Worm (Caenorhabditis elegans) whole organism, L4/young adult: ENCODE measurements around the gene ufbp-1.

Experiments used
- W03F9.2 ChIP-seq: fragments of 150-350 bp; optimal IDR thresholded peaks from 2 replicates; lab custom pipeline; 2014; ENCODE audit warnings: missing biosample characterization, missing genetic modification characterization
- dao-5 ChIP-seq: sonication (generic microtip); optimal IDR thresholded peaks from 2 replicates; lab custom pipeline; 2016; ENCODE audit warnings: missing genotype, missing genetic modification characterization, moderate library complexity, missing compliant biosample characterization
- him-1 ChIP-seq: sonication (generic microtip); optimal IDR thresholded peaks from 2 replicates; lab custom pipeline; 2016; ENCODE audit warnings: missing genotype, missing genetic modification reagents, missing genetic modification characterization, missing compliant biosample characterization

ufbp-1 gene

DNA sequence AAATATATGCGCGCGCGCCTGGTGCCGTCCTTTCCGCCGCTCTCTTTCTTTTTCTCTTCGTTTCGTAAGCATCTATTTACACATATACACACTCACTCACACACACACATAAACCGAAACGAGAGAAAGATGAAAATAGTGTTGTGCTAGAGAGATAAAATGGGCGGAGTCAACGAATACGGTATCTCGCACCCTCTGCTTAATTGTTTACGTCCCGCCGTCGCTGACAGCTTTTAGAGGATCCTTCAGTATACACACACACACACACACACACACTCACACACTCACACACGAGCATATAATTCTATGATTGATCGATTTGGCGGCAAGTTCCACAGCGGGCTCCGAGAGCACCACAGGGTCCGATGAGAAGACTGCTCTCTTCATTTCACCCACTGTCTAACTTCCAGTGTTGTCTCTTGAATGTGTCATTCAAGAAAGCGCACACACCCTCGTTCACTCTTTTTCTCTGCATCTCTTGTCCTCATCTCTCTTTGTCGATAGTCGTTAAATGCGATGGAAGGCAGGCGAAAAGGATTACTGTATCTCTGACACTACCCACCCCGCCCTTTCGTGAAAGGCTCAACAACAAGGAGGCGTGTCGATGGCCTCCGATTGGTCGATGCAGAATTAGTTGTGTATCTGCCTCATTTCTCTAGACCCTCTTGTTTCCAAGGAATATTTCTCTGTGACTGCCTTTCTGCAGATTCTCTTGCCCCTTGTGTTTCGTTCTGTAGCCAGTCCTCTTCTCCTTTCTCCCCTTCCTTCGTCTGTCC is 26.0 kb downstream of the ufbp-1 start:
- TF ChIP-seq him-1 (tag; lab: Kevin White, UChicago) (peak; percentile 95), W03F9.2 (peak; percentile 78), dao-5 (tag; lab: Kevin White, UChicago) (peak; percentile 29)

DNA sequence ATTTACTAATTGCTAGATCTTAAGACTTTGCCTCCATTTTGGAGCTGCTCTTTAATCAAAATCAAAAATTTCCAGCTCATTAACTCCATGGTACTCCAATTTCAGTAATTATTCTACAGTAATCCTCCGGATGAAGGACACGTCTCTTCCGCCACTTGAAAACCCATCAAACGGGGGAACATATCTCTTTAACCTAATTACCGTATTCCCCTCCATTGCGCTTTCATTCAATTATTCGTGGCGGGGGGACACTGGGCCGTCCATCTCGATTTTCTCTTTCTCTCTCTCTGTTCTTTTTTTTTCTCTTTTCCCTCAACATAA is 26.6 kb downstream of the ufbp-1 start:
- no peak for TF ChIP-seq him-1 (tag; lab: Kevin White, UChicago)
- TF ChIP-seq dao-5 (tag; lab: Kevin White, UChicago): no peak
- TF ChIP-seq W03F9.2: no peak

DNA sequence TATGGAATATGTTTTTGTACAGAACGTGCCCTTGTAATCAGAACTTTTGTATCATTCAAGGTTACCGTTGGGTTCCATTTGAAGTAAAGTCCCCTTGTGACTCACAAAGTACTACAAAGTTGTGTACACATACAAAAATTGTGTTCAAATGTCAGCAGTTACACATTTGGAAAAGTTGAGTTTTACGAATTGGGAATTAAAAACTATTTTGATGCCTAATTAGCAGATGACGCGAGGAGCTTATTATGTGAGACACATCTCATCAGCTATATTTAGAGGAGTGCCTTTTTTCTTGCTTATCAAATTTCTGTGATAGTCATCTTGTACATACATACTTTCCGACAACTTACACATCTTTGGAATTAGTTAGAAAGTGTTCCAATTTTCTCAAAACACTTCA is 29.9 kb downstream of the ufbp-1 start:
- TF ChIP-seq W03F9.2: no peak
- no peak for TF ChIP-seq dao-5 (tag; lab: Kevin White, UChicago)
- no peak for TF ChIP-seq him-1 (tag; lab: Kevin White, UChicago)

DNA sequence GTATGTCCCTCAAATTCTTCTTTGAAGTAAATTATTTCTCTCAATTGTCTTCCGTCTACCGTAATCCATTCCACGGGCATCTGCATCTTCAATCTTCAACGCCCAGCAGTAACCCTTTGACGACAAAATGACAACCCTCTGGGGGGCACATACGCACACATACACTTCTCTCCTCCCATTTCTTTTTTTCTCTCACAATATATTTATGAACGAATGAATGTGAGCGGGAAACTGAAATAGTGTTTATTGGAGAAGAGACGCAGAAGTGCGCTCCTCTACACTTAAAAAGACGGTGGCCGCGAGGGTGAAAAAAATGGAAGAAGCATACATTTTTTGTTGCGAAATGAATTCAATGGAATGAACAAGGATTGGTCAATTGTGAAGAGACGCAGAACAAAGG is 31.4 kb downstream of the ufbp-1 start:
- TF ChIP-seq W03F9.2 (no peak), dao-5 (tag; lab: Kevin White, UChicago) (no peak), him-1 (tag; lab: Kevin White, UChicago) (no peak)

DNA sequence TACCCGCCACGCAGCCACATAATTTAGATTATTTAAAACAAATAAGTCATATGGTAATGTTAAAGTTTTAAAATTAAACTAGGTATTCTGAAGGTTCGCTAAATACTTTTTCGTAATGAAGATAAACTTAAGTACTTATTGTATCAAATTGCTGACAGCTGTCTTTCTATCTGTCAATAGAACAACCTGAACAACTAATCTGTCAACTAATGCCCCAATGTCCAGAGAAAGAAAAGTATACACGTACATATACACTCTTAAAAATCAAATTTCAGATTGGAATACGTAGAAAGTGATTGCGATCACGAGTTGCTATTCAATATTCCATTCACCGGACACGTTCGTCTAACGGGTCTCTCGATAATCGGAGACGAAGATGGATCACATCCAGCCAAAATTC is 32.7 kb downstream of the ufbp-1 start:
- TF ChIP-seq him-1 (tag; lab: Kevin White, UChicago) (no peak), dao-5 (tag; lab: Kevin White, UChicago) (no peak), W03F9.2 (no peak)

DNA sequence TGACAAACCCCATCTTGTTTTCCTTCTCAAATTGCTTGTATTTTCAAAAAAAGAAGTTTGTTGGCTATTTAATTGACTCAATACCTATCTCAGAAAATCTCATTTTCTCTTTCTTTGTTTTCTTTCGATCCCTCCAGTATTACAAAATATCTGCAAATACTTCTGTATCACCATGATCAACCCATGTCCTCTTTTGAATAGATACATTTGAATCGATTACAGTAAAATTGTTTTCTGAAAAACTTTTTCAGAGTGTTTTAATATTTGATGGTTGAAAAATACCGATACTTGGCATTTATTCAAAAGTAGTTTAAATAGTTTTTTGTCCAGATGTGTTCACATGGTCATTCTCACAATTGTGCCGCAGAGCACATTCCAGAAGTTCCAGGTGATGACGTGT is 34.2 kb downstream of the ufbp-1 start, which contains the start of gene ZK353.9:
TSS of gene ZK353.9 (plus strand) at position 331 of the 400 bp plus-strand sequence.
- TF ChIP-seq dao-5 (tag; lab: Kevin White, UChicago) (no peak), W03F9.2 (no peak), him-1 (tag; lab: Kevin White, UChicago) (no peak)

DNA sequence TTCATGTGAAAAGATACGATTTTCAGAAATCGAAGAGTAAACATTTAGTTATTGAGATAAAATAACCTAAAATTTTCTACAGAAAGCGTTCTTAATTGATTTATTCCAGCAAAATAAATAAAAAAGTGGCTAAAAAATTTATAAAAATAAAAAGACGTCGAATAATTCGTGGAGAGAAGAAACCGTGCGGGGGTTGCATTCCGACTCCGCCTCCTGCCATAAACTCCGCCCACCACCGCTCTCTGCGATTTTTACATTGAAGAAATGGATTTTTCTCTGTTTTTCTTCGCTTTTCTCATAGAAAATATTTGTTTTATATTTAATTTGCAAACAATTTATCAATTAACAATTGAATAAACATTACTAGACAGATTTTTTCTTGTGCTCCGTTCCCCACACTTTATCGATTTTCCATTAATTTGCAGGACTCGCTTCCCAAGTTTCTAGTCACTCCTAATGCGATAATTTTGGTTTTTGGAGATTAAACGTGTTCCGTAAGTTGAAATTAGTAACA is 37.9 kb downstream of the ufbp-1 start, which contains the start of the genes ubxn-4 and cyy-1:
TSS of gene ubxn-4 (minus strand) at position 114 of the 514 bp plus-strand sequence.
TSS of gene cyy-1 (plus strand) at position 426 of the 514 bp plus-strand sequence.
- TF ChIP-seq W03F9.2 (peak; percentile 15), dao-5 (tag; lab: Kevin White, UChicago) (no peak), him-1 (tag; lab: Kevin White, UChicago) (no peak)

DNA sequence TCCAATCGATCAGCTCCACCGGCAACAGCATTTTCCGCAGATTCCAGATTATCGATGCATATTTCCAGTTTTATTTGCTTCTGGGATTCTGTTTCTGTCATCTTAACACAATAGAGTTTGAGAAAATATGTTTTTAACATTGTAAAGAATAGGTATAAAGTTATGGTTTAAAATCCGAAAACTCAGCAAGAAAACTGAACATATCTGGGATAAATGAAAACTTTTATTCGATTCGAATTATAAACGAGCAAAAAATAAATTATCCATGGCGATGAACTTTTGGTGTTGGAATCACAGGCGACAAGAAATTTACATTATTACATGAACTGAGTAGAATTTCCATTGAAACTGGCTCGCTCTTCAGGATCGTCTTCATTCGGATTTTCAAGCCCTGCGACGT is 39.9 kb downstream of the ufbp-1 start, which contains the start of gene cutc-1:
TSS of gene cutc-1 (minus strand) at position 101 of the 400 bp plus-strand sequence.
- no peak for TF ChIP-seq W03F9.2
- TF ChIP-seq him-1 (tag; lab: Kevin White, UChicago): no peak
- TF ChIP-seq dao-5 (tag; lab: Kevin White, UChicago): no peak

DNA sequence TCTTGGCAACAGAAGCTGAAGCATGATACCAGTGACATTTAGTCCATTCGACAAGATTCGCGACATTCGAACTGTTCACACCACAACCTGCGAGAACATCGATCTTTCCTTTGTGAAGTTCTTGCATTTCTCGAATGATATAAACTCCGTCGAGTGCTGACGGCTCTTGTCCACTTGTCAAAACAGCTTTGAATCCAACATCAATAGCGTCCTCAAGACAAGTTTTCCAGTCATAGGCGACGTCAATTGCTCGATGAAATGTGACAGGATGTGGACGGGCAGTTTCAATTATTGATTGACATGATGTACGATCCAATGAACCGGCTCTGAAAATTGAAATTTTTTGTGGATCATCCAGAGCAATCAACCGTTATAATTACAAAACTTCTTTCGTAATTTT is 40.8 kb downstream of the ufbp-1 start:
- TF ChIP-seq W03F9.2 (no peak), dao-5 (tag; lab: Kevin White, UChicago) (no peak)

DNA sequence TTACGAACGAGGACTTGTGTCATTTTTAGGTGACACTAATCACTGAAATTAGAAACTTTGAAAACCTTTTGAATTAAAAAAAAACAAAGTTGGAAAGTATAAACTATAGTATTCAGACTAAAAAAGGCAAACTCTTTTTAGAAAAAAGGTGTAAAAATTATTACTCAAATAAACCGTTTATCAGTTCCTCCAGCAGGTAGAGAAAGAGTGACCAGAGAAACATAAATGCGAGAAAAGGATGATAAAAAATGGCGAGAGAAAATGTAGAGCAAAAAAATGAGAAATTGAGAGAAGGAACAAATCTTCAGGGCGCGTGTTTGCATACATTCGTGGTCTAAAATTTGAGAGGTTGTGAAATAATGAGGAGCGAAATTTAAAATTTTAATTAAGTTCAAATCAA is 41.5 kb downstream of the ufbp-1 start, which contains the start of gene lap-1:
TSS of gene lap-1 (minus strand) at position 42 of the 400 bp plus-strand sequence.
- TF ChIP-seq him-1 (tag; lab: Kevin White, UChicago) (no peak), W03F9.2 (no peak), dao-5 (tag; lab: Kevin White, UChicago) (no peak)

DNA sequence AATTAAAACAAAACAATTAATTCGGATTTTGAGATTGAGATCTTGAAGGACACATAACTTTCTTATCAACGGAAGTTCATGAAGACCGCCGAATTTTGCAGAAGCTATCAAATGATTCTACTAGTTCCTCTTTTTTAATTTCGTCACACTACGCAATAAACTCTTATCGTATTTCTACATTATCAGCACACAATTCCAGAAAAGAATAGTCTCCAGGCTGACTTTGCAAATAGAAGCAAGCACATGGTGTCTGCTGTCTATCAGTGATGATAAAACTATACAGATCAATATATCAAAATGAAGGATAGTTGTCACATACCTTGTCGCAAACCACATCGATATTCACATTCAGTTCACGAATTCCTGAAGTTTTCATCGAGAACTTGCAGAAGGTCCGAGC is 42.9 kb downstream of the ufbp-1 start:
- no peak for TF ChIP-seq W03F9.2
- TF ChIP-seq dao-5 (tag; lab: Kevin White, UChicago): no peak
- no peak for TF ChIP-seq him-1 (tag; lab: Kevin White, UChicago)

DNA sequence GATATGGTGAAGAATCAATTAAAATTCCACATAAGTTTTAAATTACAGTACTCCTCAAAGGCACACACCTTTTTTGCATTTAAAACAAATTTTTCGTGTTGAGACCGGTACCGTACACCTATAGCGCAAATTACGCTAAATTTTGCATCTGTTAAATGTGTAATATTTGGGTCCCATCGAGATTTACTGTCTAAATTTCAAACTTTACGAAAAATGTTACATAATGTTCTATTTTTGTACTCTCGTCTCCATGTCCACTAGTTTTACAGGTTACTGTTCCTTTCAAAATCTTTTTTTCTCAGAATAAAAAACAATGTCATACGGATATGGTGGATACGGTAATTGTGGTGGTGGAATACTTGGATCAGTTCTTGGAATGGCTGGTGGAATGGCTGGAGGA is 45.0 kb downstream of the ufbp-1 start, which contains the start of gene ZK353.2:
TSS of gene ZK353.2 (plus strand) at position 301 of the 400 bp plus-strand sequence.
- TF ChIP-seq dao-5 (tag; lab: Kevin White, UChicago): no peak
- no peak for TF ChIP-seq W03F9.2

DNA sequence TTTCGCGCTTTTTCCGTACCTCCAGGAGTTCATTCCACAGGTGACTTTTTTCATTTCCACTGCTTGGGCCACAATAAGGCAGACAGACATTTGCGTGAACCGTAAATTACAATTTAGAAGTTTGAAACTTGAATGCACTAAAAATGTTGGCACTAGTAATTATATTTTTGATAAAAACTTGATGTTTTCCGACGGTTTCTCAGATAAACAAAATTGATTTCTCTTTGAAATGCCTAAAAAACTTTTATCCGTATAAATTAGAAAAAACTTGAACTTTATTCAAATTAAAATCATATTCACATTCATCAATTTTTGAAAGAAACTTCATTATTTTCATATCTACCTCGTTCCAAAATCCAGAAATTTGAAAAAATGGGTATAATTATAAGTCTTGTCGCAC is 47.7 kb downstream of the ufbp-1 start, which contains the start of gene ZK353.3:
TSS of gene ZK353.3 (plus strand) at position 301 of the 400 bp plus-strand sequence.
- TF ChIP-seq dao-5 (tag; lab: Kevin White, UChicago) (no peak), W03F9.2 (no peak), him-1 (tag; lab: Kevin White, UChicago) (no peak)
